Worm (Caenorhabditis elegans) whole organism, late embryonic: ENCODE results near the gene sptl-2.

ENCODE experiments used
- C38D4.7 ChIP-seq: fragments of 200-800 bp; sonication (Bioruptor generic); optimal IDR thresholded peaks from 2 replicates; lab custom pipeline; 2018; ENCODE audit warnings: mild to moderate bottlenecking, missing genetic modification characterization, moderate library complexity, missing compliant biosample characterization
- F13H6.1 ChIP-seq: sonication (generic microtip); optimal IDR thresholded peaks from 2 replicates; lab custom pipeline; 2016; ENCODE audit warnings: missing genetic modification characterization, missing compliant biosample characterization
- K09A11.1 ChIP-seq: sonication (generic microtip); optimal IDR thresholded peaks from 2 replicates; lab custom pipeline; 2017; ENCODE audit warnings: antibody characterized with exemption, mild to moderate bottlenecking, missing genetic modification characterization, missing compliant biosample characterization; ENCODE audit not compliant: insufficient read depth
- T23F11.4 ChIP-seq: fragments of 200-800 bp; sonication (Bioruptor generic); optimal IDR thresholded peaks from 2 replicates; lab custom pipeline; 2018; ENCODE audit warnings: mild to moderate bottlenecking, missing genetic modification characterization, missing compliant biosample characterization
- ahr-1 ChIP-seq: sonication (generic microtip); optimal IDR thresholded peaks from 2 replicates; lab custom pipeline; 2016; ENCODE audit warnings: missing genetic modification characterization, missing compliant biosample characterization
- ceh-19 ChIP-seq: fragments of 200-800 bp; sonication (Bioruptor generic); optimal IDR thresholded peaks from 2 replicates; lab custom pipeline; 2018; ENCODE audit warnings: mild to moderate bottlenecking, missing genetic modification characterization, missing compliant biosample characterization
- ceh-2 ChIP-seq: sonication (generic microtip); optimal IDR thresholded peaks from 2 replicates; lab custom pipeline; 2016; ENCODE audit warnings: missing genotype, missing genetic modification characterization, missing compliant biosample characterization
- ceh-24 ChIP-seq: sonication (generic microtip); optimal IDR thresholded peaks from 2 replicates; lab custom pipeline; 2016; ENCODE audit warnings: mild to moderate bottlenecking, missing genetic modification characterization, missing compliant biosample characterization
- ceh-31 ChIP-seq: sonication (generic microtip); optimal IDR thresholded peaks from 2 replicates; lab custom pipeline; 2016; ENCODE audit warnings: missing genetic modification characterization, missing compliant biosample characterization
- ceh-45 ChIP-seq: fragments of 200-800 bp; sonication (Bioruptor generic); IDR thresholded peaks from 2 replicates; pipeline ENCODE4 v1.3.6; 2022; ENCODE audit warnings: missing genetic modification reagents, missing genetic modification characterization, missing compliant biosample characterization
- ceh-6 ChIP-seq: fragments of 200-800 bp; sonication (Bioruptor generic); optimal IDR thresholded peaks from 2 replicates; lab custom pipeline; 2018; ENCODE audit warnings: mild to moderate bottlenecking, missing genetic modification characterization, missing compliant biosample characterization
- che-1 ChIP-seq: sonication (generic microtip); optimal IDR thresholded peaks from 2 replicates; lab custom pipeline; 2016; ENCODE audit warnings: mild to moderate bottlenecking, missing genetic modification characterization, missing compliant biosample characterization
- dmd-4 ChIP-seq: sonication (generic microtip); optimal IDR thresholded peaks from 2 replicates; lab custom pipeline; 2016; ENCODE audit warnings: borderline replicate concordance, missing genetic modification characterization, missing compliant biosample characterization
- elt-4 ChIP-seq: sonication (generic microtip); optimal IDR thresholded peaks from 2 replicates; lab custom pipeline; 2016; ENCODE audit warnings: missing genetic modification characterization, missing compliant biosample characterization
- fkh-10 ChIP-seq: fragments of 150-350 bp; optimal IDR thresholded peaks from 2 replicates; lab custom pipeline; 2014; ENCODE audit warnings: missing biosample characterization, missing genetic modification reagents, missing genetic modification characterization
- fkh-6 ChIP-seq: sonication (generic microtip); optimal IDR thresholded peaks from 2 replicates; lab custom pipeline; 2016; ENCODE audit warnings: missing genetic modification characterization, missing compliant biosample characterization
- gmeb-2 ChIP-seq: sonication (generic microtip); optimal IDR thresholded peaks from 2 replicates; lab custom pipeline; 2016; ENCODE audit warnings: missing genetic modification characterization, inconsistent platforms, missing compliant biosample characterization
- hlh-30 ChIP-seq: sonication (generic microtip); optimal IDR thresholded peaks from 2 replicates; lab custom pipeline; 2017; ENCODE audit warnings: antibody characterized with exemption, missing genetic modification characterization, missing compliant biosample characterization; ENCODE audit not compliant: insufficient read depth
- hlh-8 ChIP-seq: sonication (generic microtip); optimal IDR thresholded peaks from 2 replicates; lab custom pipeline; 2016; ENCODE audit warnings: missing genotype, missing genetic modification characterization, missing compliant biosample characterization
- lim-6 ChIP-seq: sonication (generic microtip); optimal IDR thresholded peaks from 2 replicates; lab custom pipeline; 2016; ENCODE audit warnings: missing genetic modification characterization, missing compliant biosample characterization
- madf-2 ChIP-seq: sonication (generic microtip); optimal IDR thresholded peaks from 2 replicates; lab custom pipeline; 2017; ENCODE audit warnings: missing genetic modification characterization, missing compliant biosample characterization
- mec-3 ChIP-seq: sonication (generic microtip); optimal IDR thresholded peaks from 2 replicates; lab custom pipeline; 2016; ENCODE audit warnings: borderline replicate concordance, missing genetic modification characterization, missing compliant biosample characterization
- nhr-11 ChIP-seq: fragments of 150-350 bp; optimal IDR thresholded peaks from 2 replicates; lab custom pipeline; 2014; ENCODE audit warnings: missing biosample characterization, missing genetic modification characterization
- nhr-232 ChIP-seq: sonication (generic microtip); optimal IDR thresholded peaks from 2 replicates; lab custom pipeline; 2016; ENCODE audit warnings: missing genetic modification characterization, missing compliant biosample characterization
- pag-3 ChIP-seq: sonication (generic microtip); optimal IDR thresholded peaks from 2 replicates; lab custom pipeline; 2016; ENCODE audit warnings: missing compliant biosample characterization, missing genetic modification characterization, borderline replicate concordance
- pax-1 ChIP-seq: fragments of 150-350 bp; optimal IDR thresholded peaks from 2 replicates; lab custom pipeline; 2014; ENCODE audit warnings: missing biosample characterization, missing genetic modification characterization
- pha-4 ChIP-seq: fragments of 150-350 bp; optimal IDR thresholded peaks from 2 replicates; lab custom pipeline; 2018; ENCODE audit warnings: missing biosample characterization, missing genetic modification reagents, missing genetic modification characterization
- pqm-1 ChIP-seq: sonication (generic microtip); optimal IDR thresholded peaks from 2 replicates; lab custom pipeline; 2016; ENCODE audit warnings: missing genetic modification characterization, missing compliant biosample characterization
- pros-1 ChIP-seq: fragments of 150-350 bp; optimal IDR thresholded peaks from 2 replicates; lab custom pipeline; 2014; ENCODE audit warnings: missing biosample characterization, missing genetic modification reagents, missing genetic modification characterization
- ref-2 ChIP-seq: sonication (generic microtip); optimal IDR thresholded peaks from 2 replicates; lab custom pipeline; 2016; ENCODE audit warnings: missing genetic modification characterization, missing compliant biosample characterization
- sox-2 ChIP-seq: fragments of 200-800 bp; sonication (Bioruptor generic); IDR thresholded peaks from 2 replicates; pipeline ENCODE4 v1.3.6; 2022; ENCODE audit warnings: missing genetic modification reagents, missing genetic modification characterization, missing compliant biosample characterization
- sox-4 ChIP-seq: sonication (generic microtip); optimal IDR thresholded peaks from 2 replicates; lab custom pipeline; 2017; ENCODE audit warnings: mild to moderate bottlenecking, missing genetic modification characterization, inconsistent platforms, missing compliant biosample characterization
- syd-9 ChIP-seq: sonication (generic microtip); optimal IDR thresholded peaks from 2 replicates; lab custom pipeline; 2016; ENCODE audit warnings: mild to moderate bottlenecking, missing genetic modification characterization, moderate library complexity, missing compliant biosample characterization
- tbx-2 ChIP-seq: sonication (generic microtip); optimal IDR thresholded peaks from 2 replicates; lab custom pipeline; 2016; ENCODE audit warnings: missing genetic modification characterization, missing compliant biosample characterization
- unc-3 ChIP-seq, 2 experiments: fragments of 200-800 bp in 1 of 2; sonication (Bioruptor generic) in 1 of 2; sonication (generic microtip) in 1 of 2; conservative IDR thresholded peaks in 1 of 2; optimal IDR thresholded peaks in 1 of 2; 2 replicates each; pipeline versions ENCODE4 v1.3.6 to Lab custom; 2016 to 2022; ENCODE audit warnings: missing compliant biosample characterization in 2 of 2, missing genetic modification characterization in 2 of 2, missing genetic modification reagents in 1 of 2
- unc-42 ChIP-seq: sonication (generic microtip); optimal IDR thresholded peaks from 2 replicates; lab custom pipeline; 2016; ENCODE audit warnings: missing genotype, missing genetic modification characterization, missing compliant biosample characterization
- unc-55 ChIP-seq: sonication (generic microtip); optimal IDR thresholded peaks from 2 replicates; lab custom pipeline; 2017; ENCODE audit warnings: missing biosample characterization, missing genetic modification reagents, missing genetic modification characterization
- unc-86 ChIP-seq: sonication (generic microtip); optimal IDR thresholded peaks from 2 replicates; lab custom pipeline; 2016; ENCODE audit warnings: missing genetic modification characterization, missing compliant biosample characterization

The sptl-2 gene

DNA sequence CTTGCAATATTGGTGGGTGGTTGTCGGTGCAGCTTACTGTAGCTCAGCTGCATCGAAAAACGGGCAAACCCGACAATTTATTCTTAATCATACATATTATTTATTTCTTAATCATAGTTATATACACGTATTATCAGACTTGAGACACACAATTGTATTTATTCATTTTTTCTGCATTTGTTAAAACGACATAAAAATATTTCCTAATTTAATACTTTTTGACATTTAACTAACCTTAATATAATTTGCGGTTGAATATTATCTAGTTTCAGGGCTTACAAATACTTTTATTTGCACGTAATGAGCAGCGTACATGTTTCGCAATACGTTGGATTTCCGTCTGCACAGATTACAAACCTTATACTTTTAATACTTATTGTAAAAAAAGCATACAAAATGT is 41.4 kb downstream of the sptl-2 start, which contains the start of gene str-138:
TSS of gene str-138 (plus strand) at position 301 of the 400 bp plus-strand sequence.
- TF ChIP-seq hlh-8 (tag; lab: Kevin White, UChicago): no peak
- TF ChIP-seq, all 69 proteins: peak for 0

DNA sequence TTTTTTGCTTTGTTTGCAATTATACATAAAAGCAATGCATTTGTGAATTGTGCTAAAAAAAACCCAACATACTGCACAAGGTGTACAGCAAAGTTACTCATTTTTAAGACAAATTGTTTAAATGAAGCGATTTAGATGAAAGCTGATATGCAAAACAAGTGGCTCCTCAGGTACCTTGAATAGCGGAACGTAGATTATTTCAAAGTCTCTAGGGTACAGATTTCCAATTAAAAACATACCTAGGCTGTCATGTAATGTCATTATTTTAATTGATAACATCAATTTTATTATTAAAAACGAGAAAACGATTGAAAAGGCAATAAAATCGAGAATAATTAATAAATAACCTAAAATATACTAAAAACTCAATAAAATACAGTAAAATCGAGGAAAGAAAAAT is 45.1 kb downstream of the sptl-2 start, which contains the start of gene str-139:
TSS of gene str-139 (minus strand) at position 101 of the 400 bp plus-strand sequence.
- TF ChIP-seq unc-86 (tag; lab: Kevin White, UChicago) (no peak), pag-3 (tag; lab: Kevin White, UChicago) (no peak), ceh-31 (tag; lab: Kevin White, UChicago) (no peak), unc-55 (GFP tag; lab: Kevin White, UChicago) (no peak), pqm-1 (tag; lab: Kevin White, UChicago) (no peak), gmeb-2 (tag; lab: Kevin White, UChicago) (no peak), ceh-19 (GFP tag; lab: Kevin White, UChicago) (no peak), mec-3 (no peak), ref-2 (tag; lab: Kevin White, UChicago) (no peak), T23F11.4 (GFP tag; lab: Kevin White, UChicago) (no peak), K09A11.1 (tag; lab: Kevin White, UChicago) (no peak), che-1 (tag; lab: Kevin White, UChicago) (no peak), ahr-1 (tag; lab: Kevin White, UChicago) (no peak), lim-6 (tag; lab: Kevin White, UChicago) (no peak), pax-1 (tag; lab: Kevin White, UChicago) (no peak), unc-42 (tag; lab: Kevin White, UChicago) (no peak)
- TF ChIP-seq, all 69 proteins: peak for 0

DNA sequence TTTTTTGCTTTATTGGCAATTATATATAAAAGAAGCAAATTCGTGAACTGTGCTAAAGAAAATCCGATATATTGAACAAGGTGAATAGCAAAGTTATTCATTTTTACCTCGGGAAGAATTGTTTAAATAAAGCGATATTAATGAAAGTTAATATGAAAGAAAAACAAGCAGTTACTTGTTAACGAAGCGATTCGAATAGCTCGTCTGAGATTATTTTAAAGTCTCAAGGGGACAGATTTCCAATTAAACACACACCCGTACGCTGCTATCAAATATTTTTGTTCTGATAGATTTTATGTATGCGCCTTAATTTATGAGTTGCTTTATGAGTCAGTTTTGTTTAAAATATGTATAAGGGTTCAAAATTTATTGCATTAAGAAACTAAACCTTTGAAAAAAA is 50.8 kb downstream of the sptl-2 start, which contains the start of gene str-140:
TSS of gene str-140 (minus strand) at position 101 of the 400 bp plus-strand sequence.
- no peak for TF ChIP-seq hlh-30 (tag; lab: Kevin White, UChicago)
- no peak for TF ChIP-seq ceh-24 (tag; lab: Kevin White, UChicago)
- no peak for TF ChIP-seq unc-55 (GFP tag; lab: Kevin White, UChicago)
- no peak for TF ChIP-seq ceh-45 (GFP tag; lab: Robert Waterston, UW)
- TF ChIP-seq C38D4.7 (GFP tag; lab: Kevin White, UChicago): no peak
- no peak for TF ChIP-seq madf-2 (tag; lab: Kevin White, UChicago)
- no peak for TF ChIP-seq nhr-232 (tag; lab: Kevin White, UChicago)
- TF ChIP-seq tbx-2: no peak
- no peak for TF ChIP-seq lim-6 (tag; lab: Kevin White, UChicago)
- TF ChIP-seq fkh-6 (tag; lab: Kevin White, UChicago): no peak
- no peak for TF ChIP-seq pag-3 (tag; lab: Kevin White, UChicago)
- no peak for TF ChIP-seq ceh-6 (GFP tag; lab: Kevin White, UChicago)
- no peak for TF ChIP-seq ceh-19 (GFP tag; lab: Kevin White, UChicago)
- no peak for TF ChIP-seq elt-4 (tag; lab: Kevin White, UChicago)
- no peak for TF ChIP-seq pqm-1 (tag; lab: Kevin White, UChicago)
- no peak for TF ChIP-seq sox-2 (GFP tag; lab: Robert Waterston, UW)
- no peak for TF ChIP-seq unc-3 (GFP tag; conservative IDR thresholded peaks at IDR 0.05; lab: Robert Waterston, UW)
- no peak for TF ChIP-seq unc-3 (tag; optimal IDR thresholded peaks at IDR 0.05; lab: Kevin White, UChicago)

DNA sequence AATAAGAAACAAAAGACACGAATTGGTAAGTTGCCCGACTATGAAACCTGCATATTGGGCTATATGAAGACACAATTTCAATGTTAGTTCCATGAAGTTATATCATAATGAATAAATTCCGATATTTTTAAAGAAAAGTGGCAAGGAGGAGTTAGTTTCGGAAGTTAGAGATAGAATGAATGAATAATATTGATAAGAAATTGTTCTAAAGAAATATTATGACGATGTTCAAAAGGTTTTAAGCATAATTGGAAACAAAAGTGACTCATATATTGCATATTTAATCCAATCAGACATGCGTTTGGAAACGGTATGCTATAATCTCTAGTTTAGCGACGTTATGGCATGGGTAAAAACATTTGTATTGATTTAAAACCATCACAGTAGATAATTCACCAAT is 52.6 kb downstream of the sptl-2 start, which contains the start of gene str-143:
TSS of gene str-143 (minus strand) at position 101 of the 400 bp plus-strand sequence.
- TF ChIP-seq lim-6 (tag; lab: Kevin White, UChicago): no peak
- TF ChIP-seq sox-2 (GFP tag; lab: Robert Waterston, UW): no peak
- no peak for TF ChIP-seq F13H6.1 (tag; lab: Kevin White, UChicago)
- TF ChIP-seq hlh-8 (tag; lab: Kevin White, UChicago): no peak
- no peak for TF ChIP-seq dmd-4 (tag; lab: Kevin White, UChicago)
- no peak for TF ChIP-seq ceh-2 (tag; lab: Kevin White, UChicago)
- TF ChIP-seq hlh-30 (tag; lab: Kevin White, UChicago): no peak
- TF ChIP-seq K09A11.1 (tag; lab: Kevin White, UChicago): no peak
- TF ChIP-seq fkh-10 (GFP tag; lab: Kevin White, UChicago): no peak
- TF ChIP-seq syd-9 (tag; lab: Kevin White, UChicago): no peak
- no peak for TF ChIP-seq nhr-11 (tag; lab: Kevin White, UChicago)
- no peak for TF ChIP-seq sox-4
- TF ChIP-seq pros-1: no peak
- TF ChIP-seq gmeb-2 (tag; lab: Kevin White, UChicago): no peak
- TF ChIP-seq pha-4 (tag; lab: Kevin White, UChicago): no peak
